Fruit fly (Drosophila melanogaster) whole organism, embryonic: ENCODE data around the gene mad2.

Source experiments
- Bdp1 ChIP-seq: fragments of 200-800 bp; sonication (Bioruptor generic); optimal IDR thresholded peaks from 3 replicates; lab custom pipeline; 2016; ENCODE audit warnings: missing biosample characterization, missing genetic modification characterization
- BtbVII ChIP-seq: fragments of 200-800 bp; sonication (Bioruptor generic); optimal IDR thresholded peaks from 3 replicates; lab custom pipeline; 2017; ENCODE audit warnings: missing biosample characterization, mild to moderate bottlenecking, missing genetic modification characterization
- CG10979 ChIP-seq: fragments of 200-800 bp; sonication (Bioruptor generic); optimal IDR thresholded peaks from 2 replicates; lab custom pipeline; 2018; ENCODE audit warnings: missing biosample characterization, mild to moderate bottlenecking, missing genetic modification characterization, moderate library complexity
- CG12942 ChIP-seq: fragments of 200-800 bp; sonication (Bioruptor generic); optimal IDR thresholded peaks from 3 replicates; lab custom pipeline; 2016; ENCODE audit warnings: missing biosample characterization, missing genetic modification characterization
- CG13287 ChIP-seq: fragments of 200-800 bp; sonication (Bioruptor generic); IDR thresholded peaks from 2 replicates; pipeline ENCODE4 v1.3.6; 2022; ENCODE audit warnings: missing biosample characterization, missing genetic modification characterization; ENCODE audit not compliant: partially characterized antibody
- CG13624 ChIP-seq: fragments of 200-800 bp; sonication (Bioruptor generic); optimal IDR thresholded peaks from 2 replicates; lab custom pipeline; 2016; ENCODE audit warnings: missing biosample characterization, missing genetic modification characterization
- CG13775 ChIP-seq: fragments of 200-800 bp; sonication (Bioruptor generic); optimal IDR thresholded peaks from 3 replicates; lab custom pipeline; 2017; ENCODE audit warnings: missing biosample characterization, mild to moderate bottlenecking, missing genetic modification characterization
- CG14050 ChIP-seq: fragments of 200-800 bp; sonication (Bioruptor generic); IDR thresholded peaks from 3 replicates; pipeline ENCODE4 v1.3.6; 2022; ENCODE audit warnings: missing biosample characterization, missing genetic modification characterization
- CG14441 ChIP-seq: fragments of 200-800 bp; sonication (Bioruptor generic); IDR thresholded peaks from 2 replicates; pipeline ENCODE4 v1.3.6; 2022; ENCODE audit warnings: missing biosample characterization, missing genetic modification characterization
- CG15011 ChIP-seq: fragments of 200-800 bp; sonication (Bioruptor generic); optimal IDR thresholded peaks from 3 replicates; lab custom pipeline; 2018; ENCODE audit warnings: missing biosample characterization, mild to moderate bottlenecking, missing genetic modification characterization
- CG15269 ChIP-seq: fragments of 200-800 bp; sonication (Bioruptor generic); optimal IDR thresholded peaks from 2 replicates; lab custom pipeline; 2018; ENCODE audit warnings: missing biosample characterization, mild to moderate bottlenecking, missing genetic modification characterization, moderate library complexity
- CG15601 ChIP-seq: fragments of 200-800 bp; sonication (Bioruptor generic); optimal IDR thresholded peaks from 3 replicates; lab custom pipeline; 2019; ENCODE audit warnings: missing biosample characterization, mild to moderate bottlenecking, missing genetic modification characterization, moderate library complexity
- CG1647 ChIP-seq: fragments of 200-800 bp; sonication (Bioruptor generic); optimal IDR thresholded peaks from 3 replicates; lab custom pipeline; 2016; ENCODE audit warnings: missing biosample characterization, missing genetic modification characterization
- CG16813 ChIP-seq: fragments of 200-800 bp; sonication (Bioruptor generic); IDR thresholded peaks from 3 replicates; pipeline ENCODE4 v1.3.6; 2022; ENCODE audit warnings: missing biosample characterization, missing genetic modification characterization; ENCODE audit not compliant: partially characterized antibody
- CG16863 ChIP-seq: fragments of 200-800 bp; sonication (Bioruptor generic); optimal IDR thresholded peaks from 3 replicates; lab custom pipeline; 2016; ENCODE audit warnings: missing biosample characterization, missing genetic modification characterization
- CG17612 ChIP-seq: fragments of 200-800 bp; sonication (Bioruptor generic); IDR thresholded peaks from 2 replicates; pipeline ENCODE4 v1.3.6; 2022; ENCODE audit warnings: missing biosample characterization, missing genetic modification characterization
- CG2129 ChIP-seq: fragments of 200-800 bp; sonication (Bioruptor generic); IDR thresholded peaks from 2 replicates; pipeline ENCODE4 v1.3.6; 2022; ENCODE audit warnings: missing biosample characterization, missing genetic modification characterization; ENCODE audit not compliant: partially characterized antibody
- CG31224 ChIP-seq: fragments of 200-800 bp; sonication (Bioruptor generic); IDR thresholded peaks from 2 replicates; pipeline ENCODE4 v1.3.6; 2022; ENCODE audit warnings: missing biosample characterization, missing genetic modification characterization
- CG33213 ChIP-seq: fragments of 200-800 bp; sonication (Bioruptor generic); optimal IDR thresholded peaks from 3 replicates; lab custom pipeline; 2016; ENCODE audit warnings: missing biosample characterization, missing genetic modification characterization
- CG33557 ChIP-seq: fragments of 200-800 bp; sonication (Bioruptor generic); optimal IDR thresholded peaks from 2 replicates; lab custom pipeline; 2019; ENCODE audit warnings: missing biosample characterization, mild to moderate bottlenecking, missing genetic modification characterization, moderate library complexity
- CG34224 ChIP-seq: fragments of 200-800 bp; sonication (Bioruptor generic); IDR thresholded peaks from 3 replicates; pipeline ENCODE4 v1.3.6; 2022; ENCODE audit warnings: missing biosample characterization, missing genetic modification characterization; ENCODE audit not compliant: partially characterized antibody
- CG5245 ChIP-seq: fragments of 200-800 bp; sonication (Bioruptor generic); optimal IDR thresholded peaks from 3 replicates; lab custom pipeline; 2016; ENCODE audit warnings: missing biosample characterization, missing genetic modification characterization
- CG7372 ChIP-seq: fragments of 200-800 bp; sonication (Bioruptor generic); IDR thresholded peaks from 2 replicates; pipeline ENCODE4 v1.3.6; 2022; ENCODE audit warnings: missing biosample characterization, missing genetic modification characterization
- CG7745 ChIP-seq: fragments of 200-800 bp; sonication (Bioruptor generic); optimal IDR thresholded peaks from 2 replicates; lab custom pipeline; 2018; ENCODE audit warnings: missing biosample characterization, mild to moderate bottlenecking, missing genetic modification characterization, moderate library complexity
- CG8290 ChIP-seq, 3 experiments: fragments of 200-800 bp; sonication (Bioruptor generic); optimal IDR thresholded peaks; 2 replicates each; lab custom pipeline; 2016 to 2019; ENCODE audit warnings: missing biosample characterization in 3 of 3, missing genetic modification characterization in 3 of 3, mild to moderate bottlenecking in 2 of 3, moderate library complexity in 1 of 3
- D19A ChIP-seq: fragments of 200-800 bp; optimal IDR thresholded peaks from 3 replicates; lab custom pipeline; 2019; ENCODE audit warnings: missing biosample characterization, mild to moderate bottlenecking, missing genetic modification characterization, moderate library complexity
- Dad ChIP-seq: fragments of 200-800 bp; sonication (Bioruptor generic); optimal IDR thresholded peaks from 3 replicates; lab custom pipeline; 2016; ENCODE audit warnings: missing biosample characterization, missing genetic modification characterization
- Dfd ChIP-seq, 2 experiments: fragments of >200 bp; optimal IDR thresholded peaks; 2 replicates each; lab custom pipeline; 2017; ENCODE audit warnings: missing biosample characterization in 2 of 2, missing genetic modification characterization in 2 of 2
- Doc3 ChIP-seq: fragments of 200-800 bp; sonication (Bioruptor generic); IDR thresholded peaks from 3 replicates; pipeline ENCODE4 v1.3.6; 2022; ENCODE audit warnings: missing biosample characterization, missing genetic modification characterization; ENCODE audit not compliant: partially characterized antibody
- Drgx ChIP-seq: fragments of 200-800 bp; sonication (Bioruptor generic); IDR thresholded peaks from 2 replicates; pipeline ENCODE4 v1.3.6; 2022; ENCODE audit warnings: missing biosample characterization, missing genetic modification characterization
- Hand ChIP-seq: fragments of 200-800 bp; sonication (Bioruptor generic); optimal IDR thresholded peaks from 2 replicates; lab custom pipeline; 2017; ENCODE audit warnings: mild to moderate bottlenecking, missing biosample characterization, missing genetic modification reagents, missing genetic modification characterization
- Lpt ChIP-seq: fragments of >200 bp; optimal IDR thresholded peaks from 2 replicates; lab custom pipeline; 2018; ENCODE audit warnings: missing biosample characterization, missing genetic modification characterization
- Rfx ChIP-seq: fragments of 200-800 bp; sonication (Bioruptor generic); IDR thresholded peaks from 2 replicates; pipeline ENCODE4 v1.3.6; 2022; ENCODE audit warnings: missing biosample characterization, missing genetic modification characterization
- Trl ChIP-seq, 3 experiments: fragments of >200 bp in 2 of 3; fragments of 200-800 bp in 1 of 3; sonication (Bioruptor generic) in 1 of 3; optimal IDR thresholded peaks; 2 replicates in 1 of 3; 3 replicates in 2 of 3; lab custom pipeline; 2016 to 2017; ENCODE audit warnings: missing biosample characterization in 1 of 3, missing genetic modification characterization in 1 of 3
- amos ChIP-seq: fragments of 200-800 bp; sonication (Bioruptor generic); IDR thresholded peaks from 2 replicates; pipeline ENCODE4 v1.3.6; 2022; ENCODE audit warnings: missing biosample characterization, missing genetic modification characterization; ENCODE audit not compliant: partially characterized antibody
- ato ChIP-seq: fragments of 200-800 bp; sonication (Bioruptor generic); IDR thresholded peaks from 2 replicates; pipeline ENCODE4 v1.3.6; 2022; ENCODE audit warnings: missing biosample characterization, missing genetic modification characterization; ENCODE audit not compliant: partially characterized antibody
- fru ChIP-seq: fragments of >200 bp; optimal IDR thresholded peaks from 2 replicates; lab custom pipeline; 2017
- ham ChIP-seq: fragments of 200-800 bp; sonication (Bioruptor generic); IDR thresholded peaks from 2 replicates; pipeline ENCODE4 v1.3.6; 2022; ENCODE audit warnings: missing biosample characterization, missing genetic modification characterization
- ken ChIP-seq: fragments of 200-800 bp; sonication (Bioruptor generic); IDR thresholded peaks from 3 replicates; pipeline ENCODE4 v1.3.6; 2022; ENCODE audit warnings: missing biosample characterization, missing genetic modification characterization
- kni ChIP-seq: fragments of 200-800 bp; sonication (Bioruptor generic); optimal IDR thresholded peaks from 3 replicates; lab custom pipeline; 2017; ENCODE audit warnings: mild to moderate bottlenecking, missing biosample characterization, missing genetic modification reagents, missing genetic modification characterization
- salm ChIP-seq: fragments of 200-800 bp; sonication (Bioruptor generic); optimal IDR thresholded peaks from 2 replicates; lab custom pipeline; 2018; ENCODE audit warnings: missing biosample characterization, mild to moderate bottlenecking, missing genetic modification characterization
- sim ChIP-seq: fragments of 200-800 bp; sonication (Bioruptor generic); IDR thresholded peaks from 2 replicates; pipeline ENCODE4 v1.3.6; 2022; ENCODE audit warnings: missing biosample characterization, missing genetic modification characterization
- sna ChIP-seq: fragments of 200-800 bp; sonication (Bioruptor generic); IDR thresholded peaks from 2 replicates; pipeline ENCODE4 v1.3.6; 2022; ENCODE audit warnings: missing biosample characterization, missing genetic modification characterization; ENCODE audit not compliant: partially characterized antibody
- toy ChIP-seq: fragments of 200-800 bp; sonication (Bioruptor generic); IDR thresholded peaks from 2 replicates; pipeline ENCODE4 v1.3.6; 2022; ENCODE audit warnings: missing biosample characterization, missing genetic modification characterization
- trem ChIP-seq: fragments of 200-800 bp; optimal IDR thresholded peaks from 3 replicates; lab custom pipeline; 2019; ENCODE audit warnings: missing biosample characterization, mild to moderate bottlenecking, missing genetic modification characterization, moderate library complexity
- twi ChIP-seq: fragments of 200-800 bp; optimal IDR thresholded peaks from 2 replicates; lab custom pipeline; 2019; ENCODE audit warnings: missing biosample characterization, mild to moderate bottlenecking, missing genetic modification characterization, moderate library complexity
- usp ChIP-seq: fragments of >200 bp; optimal IDR thresholded peaks from 2 replicates; lab custom pipeline; 2017; ENCODE audit warnings: missing biosample characterization, missing genetic modification characterization
- z ChIP-seq: fragments of 200-800 bp; sonication (Bioruptor generic); IDR thresholded peaks from 3 replicates; pipeline ENCODE4 v1.3.6; 2022; ENCODE audit warnings: missing biosample characterization, missing genetic modification characterization
- zfh1 ChIP-seq: fragments of 200-800 bp; sonication (Bioruptor generic); IDR thresholded peaks from 3 replicates; pipeline ENCODE4 v1.3.6; 2022; ENCODE audit warnings: missing biosample characterization, missing genetic modification characterization
- zfh2 ChIP-seq: fragments of 200-800 bp; sonication (Bioruptor generic); optimal IDR thresholded peaks from 2 replicates; lab custom pipeline; 2016; ENCODE audit warnings: missing biosample characterization, missing genetic modification characterization

mad2 gene

dm6 chr3L:5845466-5845865, 32.6 kb upstream of the mad2 start, which contains the start of gene vn (continued):
- TF ChIP-seq CG31224, result no peak
- no peak for TF ChIP-seq BtbVII (GFP tag; lab: Kevin White, UChicago)
- TF ChIP-seq Rfx (GFP tag; lab: Robert Waterston, UW), result no peak
- TF ChIP-seq ham (GFP tag; lab: Robert Waterston, UW), result no peak
- TF ChIP-seq fru, result no peak
- TF ChIP-seq CG34224 (GFP tag; lab: Robert Waterston, UW), result peak; percentile 61
- TF ChIP-seq zfh1, result 0 out of 3 replicates have a peak, but pooled peaks have one; percentile 28
- TF ChIP-seq Dfd (GFP tag; optimal IDR thresholded peaks at IDR 0.05; lab: Kevin White, UChicago), result no peak
- no peak for TF ChIP-seq CG10979 (tag; lab: Kevin White, UChicago)
- no peak for TF ChIP-seq CG1647 (GFP tag; lab: Kevin White, UChicago)
- no peak for TF ChIP-seq zfh2 (GFP tag; lab: Kevin White, UChicago)
- peak; percentile 66 for TF ChIP-seq CG13287 (GFP tag; lab: Robert Waterston, UW)
- no peak for TF ChIP-seq CG14441 (GFP tag; lab: Robert Waterston, UW)
- peak; percentile 41 for TF ChIP-seq kni
- 0 out of 2 replicates have a peak, but pooled peaks have one; percentile 14 for TF ChIP-seq sim (GFP tag; lab: Robert Waterston, UW)
- peak; percentile 3 for TF ChIP-seq CG13775 (GFP tag; lab: Kevin White, UChicago)
- TF ChIP-seq CG8290 (GFP tag; optimal IDR thresholded peaks at IDR 0.05; lab: Kevin White, UChicago), result no peak
- peak in 1 of 2 experiments; percentile 52 for TF ChIP-seq CG8290 (tag; optimal IDR thresholded peaks at IDR 0.05; lab: Kevin White, UChicago)
- TF ChIP-seq sna, result 0 out of 2 replicates have a peak, but pooled peaks have one; percentile 51
- TF ChIP-seq Trl (optimal IDR thresholded peaks at IDR 0.05; lab: Kevin White, UChicago), result peak; percentile 38 to 57
- no peak for TF ChIP-seq Trl (GFP tag; optimal IDR thresholded peaks at IDR 0.05; lab: Kevin White, UChicago)
- TF ChIP-seq Doc3 (GFP tag; lab: Robert Waterston, UW), result no peak
- peak; percentile 17 for TF ChIP-seq CG13624 (GFP tag; lab: Kevin White, UChicago)
- TF ChIP-seq CG17612 (GFP tag; lab: Robert Waterston, UW), result no peak
- TF ChIP-seq CG15269 (tag; lab: Kevin White, UChicago), result no peak
- TF ChIP-seq Lpt (GFP tag; lab: Kevin White, UChicago), result no peak
- peak; percentile 3 for TF ChIP-seq CG16863
- no peak for TF ChIP-seq CG12942 (GFP tag; lab: Kevin White, UChicago)
- no peak for TF ChIP-seq CG5245 (GFP tag; lab: Kevin White, UChicago)
- no peak for TF ChIP-seq CG33213
- peak; percentile 43 for TF ChIP-seq D19A (tag; lab: Kevin White, UChicago)
- TF ChIP-seq ken, result no peak
- peak; percentile 40; the same call in 1 of the 2 replicates for TF ChIP-seq ato (GFP tag; lab: Robert Waterston, UW)
- no peak; the same call in 2 of the 3 replicates for TF ChIP-seq CG14050
- peak; percentile 38 for TF ChIP-seq CG7745 (tag; lab: Kevin White, UChicago)
- TF ChIP-seq toy (GFP tag; lab: Robert Waterston, UW), result no peak
- no peak for TF ChIP-seq CG15601 (tag; lab: Kevin White, UChicago)
- no peak for TF ChIP-seq salm
- TF ChIP-seq twi (tag; lab: Kevin White, UChicago), result no peak
- TF ChIP-seq CG15011, result no peak
- TF ChIP-seq z (GFP tag; lab: Robert Waterston, UW), result peak; percentile 100
- TF ChIP-seq usp (GFP tag; lab: Kevin White, UChicago), result no peak
- no peak for TF ChIP-seq CG7372 (GFP tag; lab: Robert Waterston, UW)
- TF ChIP-seq Drgx (GFP tag; lab: Robert Waterston, UW), result peak; percentile 53
- no peak for TF ChIP-seq Dad (GFP tag; lab: Kevin White, UChicago)
- TF ChIP-seq Hand, result no peak
- no peak for TF ChIP-seq Bdp1 (GFP tag; lab: Kevin White, UChicago)
- TF ChIP-seq CG16813 (GFP tag; lab: Robert Waterston, UW), result no peak
- peak; percentile 50; the same call in 1 of the 2 replicates for TF ChIP-seq amos
- TF ChIP-seq CG2129 (GFP tag; lab: Robert Waterston, UW), result no peak
- no peak for TF ChIP-seq CG33557 (GFP tag; lab: Kevin White, UChicago)
- no peak for TF ChIP-seq trem (tag; lab: Kevin White, UChicago)
